Worm (Caenorhabditis elegans) whole organism, L3 larva: ENCODE measurements around the gene kcc-2.

Experiments used
- R02D3.7 ChIP-seq: fragments of 150-350 bp; optimal IDR thresholded peaks from 2 replicates; lab custom pipeline; 2014; ENCODE audit warnings: missing biosample characterization, missing genetic modification characterization
- ZK546.5 ChIP-seq: sonication (generic microtip); optimal IDR thresholded peaks from 2 replicates; lab custom pipeline; 2017; ENCODE audit warnings: missing biosample characterization, missing genetic modification characterization
- aly-2 ChIP-seq: fragments of 150-350 bp; optimal IDR thresholded peaks from 2 replicates; lab custom pipeline; 2014; ENCODE audit warnings: missing biosample characterization, missing genetic modification characterization
- ama-1 ChIP-seq: fragments of 150-350 bp; optimal IDR thresholded peaks from 2 replicates; lab custom pipeline; 2018
- ceh-16 ChIP-seq: sonication (generic microtip); optimal IDR thresholded peaks from 2 replicates; lab custom pipeline; 2017; ENCODE audit warnings: missing biosample characterization, missing genetic modification characterization
- ceh-28 ChIP-seq: fragments of 150-350 bp; optimal IDR thresholded peaks from 2 replicates; lab custom pipeline; 2014; ENCODE audit warnings: missing biosample characterization, missing genetic modification reagents, missing genetic modification characterization
- ceh-82 ChIP-seq: fragments of 150-350 bp; optimal IDR thresholded peaks from 2 replicates; lab custom pipeline; 2014; ENCODE audit warnings: missing biosample characterization, missing genetic modification characterization
- ceh-9 ChIP-seq: sonication (generic microtip); optimal IDR thresholded peaks from 2 replicates; lab custom pipeline; 2018; ENCODE audit warnings: missing biosample characterization, missing genetic modification characterization
- egl-5 ChIP-seq: fragments of 150-350 bp; optimal IDR thresholded peaks from 2 replicates; lab custom pipeline; 2017; ENCODE audit warnings: missing biosample characterization, missing genetic modification reagents, missing genetic modification characterization, inconsistent platforms
- elt-1 ChIP-seq: fragments of 150-350 bp; optimal IDR thresholded peaks from 2 replicates; lab custom pipeline; 2014; ENCODE audit warnings: missing biosample characterization, missing genetic modification characterization
- elt-2 ChIP-seq: sonication (generic microtip); optimal IDR thresholded peaks from 2 replicates; lab custom pipeline; 2016; ENCODE audit warnings: missing genetic modification reagents, mild to moderate bottlenecking, missing genetic modification characterization, missing compliant biosample characterization
- elt-3 ChIP-seq, 3 experiments: fragments of 150-350 bp in 1 of 3; sonication (generic microtip) in 2 of 3; optimal IDR thresholded peaks; 2 replicates in 2 of 3; 4 replicates in 1 of 3; lab custom pipeline; 2014 to 2017; ENCODE audit warnings: missing biosample characterization in 3 of 3, missing genetic modification characterization in 3 of 3
- eor-1 ChIP-seq, 2 experiments: fragments of 150-350 bp; optimal IDR thresholded peaks; 2 replicates each; lab custom pipeline; 2014 to 2018; ENCODE audit warnings: missing biosample characterization in 2 of 2, missing genetic modification characterization in 2 of 2
- hmg-11 ChIP-seq: sonication (generic microtip); optimal IDR thresholded peaks from 2 replicates; lab custom pipeline; 2016; ENCODE audit warnings: missing genetic modification characterization, missing compliant biosample characterization
- jun-1 ChIP-seq: fragments of 150-350 bp; optimal IDR thresholded peaks from 2 replicates; lab custom pipeline; 2014; ENCODE audit warnings: missing biosample characterization, missing genetic modification reagents, missing genetic modification characterization
- lin-39 ChIP-seq: fragments of 150-350 bp; optimal IDR thresholded peaks from 2 replicates; lab custom pipeline; 2018; ENCODE audit warnings: missing biosample characterization, missing genetic modification reagents, missing genetic modification characterization
- lsy-12 ChIP-seq: sonication (generic microtip); optimal IDR thresholded peaks from 2 replicates; lab custom pipeline; 2016; ENCODE audit warnings: mild to moderate bottlenecking, missing genetic modification characterization, missing compliant biosample characterization
- mdl-1 ChIP-seq: fragments of 150-350 bp; optimal IDR thresholded peaks from 2 replicates; lab custom pipeline; 2014; ENCODE audit warnings: missing biosample characterization, missing genetic modification characterization
- mml-1 ChIP-seq: fragments of 150-350 bp; sonication (generic microtip); optimal IDR thresholded peaks from 3 replicates; lab custom pipeline; 2014; ENCODE audit warnings: missing biosample characterization, missing genetic modification characterization
- nfya-1 ChIP-seq: sonication (generic microtip); optimal IDR thresholded peaks from 2 replicates; lab custom pipeline; 2017; ENCODE audit warnings: missing genetic modification characterization, mild to moderate bottlenecking, missing compliant biosample characterization, antibody characterized with exemption, moderate library complexity; ENCODE audit not compliant: insufficient read depth
- nhr-11 ChIP-seq: fragments of 150-350 bp; optimal IDR thresholded peaks from 2 replicates; lab custom pipeline; 2014; ENCODE audit warnings: missing biosample characterization, missing genetic modification characterization
- nhr-12 ChIP-seq: fragments of 150-350 bp; optimal IDR thresholded peaks from 2 replicates; lab custom pipeline; 2014; ENCODE audit warnings: missing biosample characterization, missing genetic modification characterization
- nhr-23 ChIP-seq: fragments of 150-350 bp; optimal IDR thresholded peaks from 2 replicates; lab custom pipeline; 2014; ENCODE audit warnings: missing biosample characterization, missing genetic modification reagents, missing genetic modification characterization
- nhr-237 ChIP-seq: fragments of 150-350 bp; optimal IDR thresholded peaks from 2 replicates; lab custom pipeline; 2014; ENCODE audit warnings: missing biosample characterization, missing genetic modification characterization
- nhr-25 ChIP-seq: sonication (generic microtip); optimal IDR thresholded peaks from 2 replicates; lab custom pipeline; 2017; ENCODE audit warnings: missing biosample characterization, missing genetic modification characterization
- nhr-28 ChIP-seq: fragments of 150-350 bp; optimal IDR thresholded peaks from 2 replicates; lab custom pipeline; 2014; ENCODE audit warnings: missing biosample characterization, missing genetic modification characterization
- nhr-43 ChIP-seq: sonication (generic microtip); optimal IDR thresholded peaks from 2 replicates; lab custom pipeline; 2016; ENCODE audit warnings: mild to moderate bottlenecking, missing genetic modification characterization, missing compliant biosample characterization; ENCODE audit not compliant: poor library complexity, severe bottlenecking
- nhr-67 ChIP-seq: fragments of 150-350 bp; optimal IDR thresholded peaks from 2 replicates; lab custom pipeline; 2014; ENCODE audit warnings: missing biosample characterization, missing genetic modification characterization
- nhr-76 ChIP-seq: fragments of 150-350 bp; sonication (generic microtip); optimal IDR thresholded peaks from 5 replicates; lab custom pipeline; 2014; ENCODE audit warnings: missing biosample characterization, missing genetic modification characterization
- nhr-77 ChIP-seq: fragments of 150-350 bp; optimal IDR thresholded peaks from 2 replicates; lab custom pipeline; 2014; ENCODE audit warnings: missing biosample characterization, missing genetic modification characterization
- pha-4 ChIP-seq: fragments of 150-350 bp; optimal IDR thresholded peaks from 2 replicates; lab custom pipeline; 2014; ENCODE audit warnings: missing biosample characterization, missing genetic modification reagents, missing genetic modification characterization
- pqm-1 ChIP-seq: fragments of 150-350 bp; optimal IDR thresholded peaks from 2 replicates; lab custom pipeline; 2017; ENCODE audit warnings: missing biosample characterization, missing genetic modification characterization, inconsistent platforms
- sea-2 ChIP-seq: fragments of 150-350 bp; sonication (generic microtip); optimal IDR thresholded peaks from 4 replicates; lab custom pipeline; 2014; ENCODE audit warnings: missing biosample characterization, missing genetic modification reagents, missing genetic modification characterization
- skn-1 ChIP-seq: fragments of 150-350 bp; optimal IDR thresholded peaks from 2 replicates; lab custom pipeline; 2014; ENCODE audit warnings: missing biosample characterization, missing genetic modification characterization
- snpc-4 ChIP-seq: fragments of 150-350 bp; optimal IDR thresholded peaks from 2 replicates; lab custom pipeline; 2014; ENCODE audit warnings: missing biosample characterization, missing genetic modification characterization
- tbx-2 ChIP-seq: sonication (generic microtip); optimal IDR thresholded peaks from 2 replicates; lab custom pipeline; 2016; ENCODE audit warnings: mild to moderate bottlenecking, missing genetic modification characterization, missing compliant biosample characterization
- unc-39 ChIP-seq: sonication (generic microtip); optimal IDR thresholded peaks from 4 replicates; lab custom pipeline; 2017; ENCODE audit warnings: missing biosample characterization, missing genetic modification characterization
- unc-62 ChIP-seq: fragments of 150-350 bp; sonication (generic microtip); optimal IDR thresholded peaks from 4 replicates; lab custom pipeline; 2014; ENCODE audit warnings: missing biosample characterization, missing genetic modification reagents, missing genetic modification characterization
- zag-1 ChIP-seq: fragments of 150-350 bp; optimal IDR thresholded peaks from 2 replicates; lab custom pipeline; 2014; ENCODE audit warnings: missing biosample characterization, missing genetic modification characterization
- ztf-11 ChIP-seq: fragments of 150-350 bp; optimal IDR thresholded peaks from 2 replicates; lab custom pipeline; 2014; ENCODE audit warnings: missing biosample characterization, missing genetic modification characterization
- ztf-4 ChIP-seq: fragments of 150-350 bp; optimal IDR thresholded peaks from 2 replicates; lab custom pipeline; 2014; ENCODE audit warnings: missing biosample characterization, missing genetic modification characterization

Gene kcc-2

DNA sequence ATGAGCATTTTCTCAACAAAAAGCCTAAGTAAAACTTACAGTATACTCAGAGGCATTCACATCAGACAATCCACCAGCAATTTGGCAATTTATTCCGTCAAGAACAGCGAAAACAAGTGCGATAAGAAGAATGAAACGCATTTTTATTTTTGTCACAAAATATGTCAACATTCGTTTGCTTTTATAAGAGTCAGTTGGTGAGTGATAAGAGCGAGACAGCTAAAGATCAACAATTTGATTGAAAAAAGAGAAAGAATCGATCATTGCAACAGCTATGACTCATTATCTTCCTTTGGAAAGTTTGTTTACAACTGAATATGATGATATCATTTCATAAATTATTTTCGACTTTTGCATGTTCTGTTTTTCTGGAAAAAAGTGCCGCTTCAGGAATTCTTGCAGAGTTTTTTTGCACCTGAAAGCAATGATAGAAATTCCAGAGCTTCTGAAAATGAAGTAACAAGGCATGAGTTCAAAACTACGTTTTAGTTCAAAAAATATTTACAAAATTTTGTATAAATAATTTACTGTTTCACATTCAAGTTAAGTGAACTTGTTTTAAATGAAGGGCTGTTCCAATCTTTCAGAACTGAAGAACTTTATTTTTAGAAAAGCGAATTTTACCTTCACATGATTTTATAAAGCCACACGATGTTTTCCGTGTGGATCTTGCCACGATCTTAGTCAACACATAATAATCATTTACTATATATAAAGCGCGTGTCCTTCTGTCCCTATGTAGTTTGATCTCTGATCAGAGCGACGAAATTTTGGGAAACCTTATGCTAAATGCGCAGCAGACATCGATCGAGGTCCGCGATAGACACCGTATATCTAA is 52.9 kb downstream of the kcc-2 start, which contains the start of gene cpi-1 (continued):
- TF ChIP-seq mml-1 (tag; lab: Kevin White, UChicago) = no peak
- no peak for TF ChIP-seq R02D3.7
- TF ChIP-seq lin-39 (tag; lab: Kevin White, UChicago) = no peak
- TF ChIP-seq pha-4 (tag; lab: Kevin White, UChicago) = peak; percentile 74
- TF ChIP-seq nhr-43 (tag; lab: Kevin White, UChicago) = no peak

ce11 chrIV:6094315-6094606 is 53.5 kb downstream of the kcc-2 start:
- TF ChIP-seq nhr-43 (tag; lab: Kevin White, UChicago) = no peak
- TF ChIP-seq nhr-23 = no peak
- TF ChIP-seq tbx-2 (tag; lab: Kevin White, UChicago) = no peak
- TF ChIP-seq ceh-9 (tag; lab: Kevin White, UChicago) = no peak
- no peak for TF ChIP-seq pqm-1 (tag; lab: Kevin White, UChicago)
- TF ChIP-seq unc-39 (tag; lab: Kevin White, UChicago) = no peak
- no peak for TF ChIP-seq nhr-11 (tag; lab: Kevin White, UChicago)
- no peak for TF ChIP-seq snpc-4
- TF ChIP-seq elt-2 (tag; lab: Kevin White, UChicago) = no peak
- TF ChIP-seq ztf-4 (tag; lab: Kevin White, UChicago) = no peak
- TF ChIP-seq nhr-25 = no peak
- no peak for TF ChIP-seq nhr-28 (tag; lab: Kevin White, UChicago)
- TF ChIP-seq eor-1 (tag; optimal IDR thresholded peaks at IDR 0.05; lab: Kevin White, UChicago) = no peak
- no peak for TF ChIP-seq mdl-1 (tag; lab: Kevin White, UChicago)
- no peak for TF ChIP-seq R02D3.7
- no peak for TF ChIP-seq elt-3 (tag; optimal IDR thresholded peaks at IDR 0.05; lab: Kevin White, UChicago)
- TF ChIP-seq ceh-82 (tag; lab: Kevin White, UChicago) = no peak

DNA sequence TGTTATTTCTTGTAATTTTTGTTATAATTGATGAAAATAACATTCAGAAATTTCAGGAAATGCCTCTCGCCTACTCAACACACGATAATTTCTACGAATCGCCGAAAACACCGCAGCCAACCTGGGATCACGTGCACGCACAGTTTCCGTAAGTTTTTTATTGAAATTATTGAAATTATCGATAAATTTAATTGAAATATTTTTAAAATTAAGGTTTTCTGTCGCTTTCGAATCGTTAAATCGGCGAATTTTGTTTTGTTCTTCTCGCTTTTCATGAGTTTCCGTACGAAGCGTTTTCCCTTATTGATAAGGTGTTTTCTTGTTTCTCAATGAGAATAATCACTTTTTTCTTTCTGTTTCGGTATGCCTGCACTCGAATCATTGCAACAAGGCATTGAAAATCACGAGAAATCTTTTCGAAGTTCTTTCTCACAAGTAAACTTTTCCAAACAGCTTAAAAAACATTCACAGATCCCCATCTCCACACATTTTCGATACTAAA is 54.6 kb downstream of the kcc-2 start, which contains the start of gene lag-1:
TSS of gene lag-1 (plus strand) at position 51 of the 502 bp plus-strand sequence.
- TF ChIP-seq hmg-11 (tag; lab: Kevin White, UChicago) = no peak

DNA sequence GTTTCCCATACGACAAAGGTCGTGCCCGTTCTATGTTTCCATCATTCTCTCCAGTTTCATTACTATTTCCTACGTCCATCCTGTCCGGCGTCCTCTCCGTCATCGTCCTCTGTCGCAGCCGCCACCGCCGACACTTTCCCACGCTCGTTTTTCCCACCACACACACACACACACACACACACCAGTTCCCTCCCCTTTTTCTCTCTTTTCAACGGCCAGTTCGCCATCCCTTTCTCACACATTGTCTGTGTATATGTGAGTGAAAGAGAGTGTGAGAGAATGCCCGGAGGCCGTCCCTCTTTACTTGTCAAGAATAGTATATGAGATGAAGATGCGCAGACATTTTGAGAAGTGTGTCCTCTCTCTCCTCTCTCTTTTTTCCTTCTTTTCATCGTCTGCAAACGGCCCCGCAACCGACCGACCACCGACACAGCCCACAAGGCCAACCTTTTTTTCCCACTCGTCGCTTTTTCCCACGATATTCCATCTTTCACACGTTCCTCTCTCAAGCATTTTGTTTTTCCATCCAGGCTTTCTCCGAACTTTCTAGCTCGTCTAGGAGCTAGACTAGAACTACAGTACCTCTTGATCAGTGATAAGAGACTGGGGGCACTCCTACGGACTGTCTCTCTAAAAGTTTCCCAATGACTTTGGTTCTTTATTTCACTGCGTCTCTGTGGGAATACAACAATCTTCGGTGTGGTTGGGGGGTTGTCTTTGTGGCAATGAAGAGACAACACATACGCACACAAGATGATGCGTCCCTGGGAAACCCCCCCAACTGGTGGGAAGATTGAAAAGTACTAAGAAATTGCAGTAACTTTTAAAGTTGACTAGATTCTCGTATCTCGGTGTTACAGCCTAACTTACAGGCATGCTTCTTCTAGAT is 56.5 kb downstream of the kcc-2 start:
- TF ChIP-seq snpc-4 = peak; percentile 79
- no peak for TF ChIP-seq ceh-82 (tag; lab: Kevin White, UChicago)
- no peak for TF ChIP-seq elt-1 (tag; lab: Kevin White, UChicago)
- no peak for TF ChIP-seq ztf-11
- no peak for TF ChIP-seq egl-5 (tag; lab: Kevin White, UChicago)
- peak; percentile 82 for TF ChIP-seq nfya-1
- peak; percentile 69 for TF ChIP-seq jun-1 (tag; lab: Kevin White, UChicago)
- TF ChIP-seq nhr-76 (tag; lab: Kevin White, UChicago) = no peak
- no peak for TF ChIP-seq aly-2 (tag; lab: Kevin White, UChicago)
- TF ChIP-seq unc-39 (tag; lab: Kevin White, UChicago) = no peak
- TF ChIP-seq R02D3.7 = peak; percentile 54
- TF ChIP-seq sea-2 (GFP tag; lab: Kevin White, UChicago) = no peak
- TF ChIP-seq nhr-43 (tag; lab: Kevin White, UChicago) = peak; percentile 86
- TF ChIP-seq elt-3 (tag; optimal IDR thresholded peaks at IDR 0.05; lab: Kevin White, UChicago) = peak in 1 of 3 experiments; percentile 13
- TF ChIP-seq skn-1 (tag; lab: Kevin White, UChicago) = no peak
- no peak for TF ChIP-seq nhr-11 (tag; lab: Kevin White, UChicago)
- peak; percentile 30 for TF ChIP-seq mdl-1 (tag; lab: Kevin White, UChicago)
- TF ChIP-seq nhr-77 (tag; lab: Kevin White, UChicago) = no peak
- peak; percentile 56 for TF ChIP-seq ztf-4 (tag; lab: Kevin White, UChicago)
- peak; percentile 65 for TF ChIP-seq elt-2 (tag; lab: Kevin White, UChicago)
- TF ChIP-seq ama-1 (lab: Kevin White, UChicago) = no peak
- TF ChIP-seq mml-1 (tag; lab: Kevin White, UChicago) = no peak
- TF ChIP-seq pha-4 (tag; lab: Kevin White, UChicago) = peak; percentile 61
- no peak for TF ChIP-seq nhr-237 (tag; lab: Kevin White, UChicago)
- peak; percentile 86 for TF ChIP-seq nhr-23
- TF ChIP-seq unc-62 (GFP tag; lab: Kevin White, UChicago) = peak; percentile 73
- TF ChIP-seq ceh-28 (tag; lab: Kevin White, UChicago) = peak; percentile 40
- peak; percentile 46 for TF ChIP-seq pqm-1 (tag; lab: Kevin White, UChicago)
- no peak for TF ChIP-seq nhr-12 (tag; lab: Kevin White, UChicago)
- TF ChIP-seq lsy-12 = peak; percentile 44
- TF ChIP-seq ZK546.5 (tag; lab: Kevin White, UChicago) = no peak
- TF ChIP-seq ceh-16 (tag; lab: Kevin White, UChicago) = no peak
- TF ChIP-seq hmg-11 (tag; lab: Kevin White, UChicago) = peak; percentile 96
- TF ChIP-seq zag-1 (tag; lab: Kevin White, UChicago) = no peak
- TF ChIP-seq eor-1 (tag; optimal IDR thresholded peaks at IDR 0.05; lab: Kevin White, UChicago) = no peak
- no peak for TF ChIP-seq nhr-67
- TF ChIP-seq nhr-28 (tag; lab: Kevin White, UChicago) = no peak
